Fruit fly (Drosophila melanogaster) Kc167 (cell line): Measurements from ENCODE around the gene CG5326.

Experiments
- Myc ChIP-seq: fragments of >200 bp; optimal IDR thresholded peaks from 2 replicates; lab custom pipeline; 2017; ENCODE audit warnings: missing external identifiers
- h ChIP-seq: fragments of >200 bp; optimal IDR thresholded peaks from 3 replicates; lab custom pipeline; 2018; ENCODE audit warnings: missing external identifiers

DNA sequence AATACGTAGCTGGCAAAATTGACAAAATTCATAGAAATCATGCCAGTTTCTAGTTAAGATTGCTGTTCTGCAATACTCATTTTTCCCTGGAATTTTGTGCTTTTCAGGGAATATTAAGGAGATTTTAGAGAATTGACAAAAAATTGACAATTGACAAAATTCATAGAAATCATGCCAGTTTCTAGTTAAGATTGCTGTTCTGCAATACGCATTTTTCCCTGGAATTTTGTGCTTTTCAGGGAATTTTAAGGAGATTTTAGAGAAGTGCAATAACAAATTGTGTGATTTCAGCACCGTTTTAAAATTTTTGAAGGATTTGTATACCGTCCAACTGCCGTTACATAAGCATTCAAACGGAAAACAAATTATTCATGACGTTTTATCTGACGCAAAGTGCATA, 49.0 kb upstream of the CG5326 start:
- no peak for TF ChIP-seq h (lab: Kevin White, UChicago)
- TF ChIP-seq Myc: no peak
